Worm (Caenorhabditis elegans) whole organism, young adult: ENCODE results near the gene M01A8.1.

ENCODE experiments used
- B0035.1 ChIP-seq: sonication (generic microtip); optimal IDR thresholded peaks from 2 replicates; lab custom pipeline; 2016; ENCODE audit warnings: missing genetic modification characterization, mild to moderate bottlenecking, missing compliant biosample characterization, missing genotype, missing genetic modification reagents
- C06A6.2 ChIP-seq: fragments of 200-800 bp; sonication (Bioruptor generic); conservative IDR thresholded peaks from 2 replicates; pipeline ENCODE4 v1.3.6; 2022; ENCODE audit warnings: missing genetic modification characterization, missing compliant biosample characterization
- F22D6.2 ChIP-seq: sonication (generic microtip); optimal IDR thresholded peaks from 2 replicates; lab custom pipeline; 2016; ENCODE audit warnings: mild to moderate bottlenecking, missing genetic modification characterization, missing compliant biosample characterization
- F33H1.4 ChIP-seq: fragments of 200-800 bp; sonication (Bioruptor generic); IDR thresholded peaks from 2 replicates; pipeline ENCODE4 v1.3.6; 2022; ENCODE audit warnings: missing genetic modification reagents, missing genetic modification characterization, missing compliant biosample characterization
- F55B11.4 ChIP-seq: sonication (generic microtip); optimal IDR thresholded peaks from 2 replicates; lab custom pipeline; 2016; ENCODE audit warnings: missing compliant biosample characterization, missing genetic modification characterization, borderline replicate concordance; ENCODE audit not compliant: insufficient read depth
- F57A8.1 ChIP-seq: fragments of 200-800 bp; sonication (Bioruptor generic); optimal IDR thresholded peaks from 2 replicates; lab custom pipeline; 2018; ENCODE audit warnings: mild to moderate bottlenecking, missing genetic modification characterization, moderate library complexity, missing compliant biosample characterization
- T26A5.8 ChIP-seq: sonication (generic microtip); optimal IDR thresholded peaks from 2 replicates; lab custom pipeline; 2016; ENCODE audit warnings: missing genetic modification characterization, missing compliant biosample characterization
- Y56A3A.18 ChIP-seq: fragments of 200-800 bp; sonication (Bioruptor generic); IDR thresholded peaks from 2 replicates; pipeline ENCODE4 v1.3.6; 2022; ENCODE audit warnings: missing genetic modification reagents, missing genetic modification characterization, missing compliant biosample characterization
- Y95B8A.8 ChIP-seq: fragments of 200-800 bp; sonication (Bioruptor generic); IDR thresholded peaks from 2 replicates; pipeline ENCODE4 v1.3.6; 2022; ENCODE audit warnings: missing genetic modification reagents, missing genetic modification characterization, missing compliant biosample characterization
- aptf-2 ChIP-seq: fragments of 200-800 bp; sonication (Bioruptor generic); conservative IDR thresholded peaks from 2 replicates; pipeline ENCODE4 v1.3.6; 2022; ENCODE audit warnings: missing genetic modification reagents, missing genetic modification characterization, missing compliant biosample characterization
- aptf-3 ChIP-seq: fragments of 200-800 bp; sonication (Bioruptor generic); IDR thresholded peaks from 2 replicates; pipeline ENCODE4 v1.3.6; 2022; ENCODE audit warnings: missing genetic modification characterization, missing compliant biosample characterization
- atf-7 ChIP-seq: sonication (generic microtip); optimal IDR thresholded peaks from 2 replicates; lab custom pipeline; 2017; ENCODE audit warnings: mild to moderate bottlenecking, missing genetic modification characterization, missing compliant biosample characterization
- attf-6 ChIP-seq: fragments of 200-800 bp; sonication (Bioruptor generic); IDR thresholded peaks from 2 replicates; pipeline ENCODE4 v1.3.6; 2022; ENCODE audit warnings: missing genetic modification reagents, missing genetic modification characterization, missing compliant biosample characterization
- bed-1 ChIP-seq: fragments of 200-800 bp; sonication (Bioruptor generic); IDR thresholded peaks from 2 replicates; pipeline ENCODE4 v1.3.6; 2022; ENCODE audit warnings: missing genetic modification reagents, missing genetic modification characterization, missing compliant biosample characterization
- bed-2 ChIP-seq: fragments of 200-800 bp; sonication (Bioruptor generic); IDR thresholded peaks from 2 replicates; pipeline ENCODE4 v1.3.6; 2022; ENCODE audit warnings: missing genetic modification reagents, missing genetic modification characterization, missing compliant biosample characterization
- ccch-3 ChIP-seq: fragments of 200-800 bp; sonication (Bioruptor generic); optimal IDR thresholded peaks from 2 replicates; lab custom pipeline; 2018; ENCODE audit warnings: mild to moderate bottlenecking, missing genetic modification characterization, missing compliant biosample characterization
- ceh-27 ChIP-seq: fragments of 200-800 bp; sonication (Bioruptor generic); optimal IDR thresholded peaks from 2 replicates; lab custom pipeline; 2018; ENCODE audit warnings: mild to moderate bottlenecking, missing genetic modification characterization, moderate library complexity, missing compliant biosample characterization
- die-1 ChIP-seq: sonication (generic microtip); optimal IDR thresholded peaks from 2 replicates; lab custom pipeline; 2016; ENCODE audit warnings: missing genotype, mild to moderate bottlenecking, missing genetic modification characterization, missing compliant biosample characterization
- efl-1 ChIP-seq: fragments of 150-350 bp; optimal IDR thresholded peaks from 2 replicates; lab custom pipeline; 2014; ENCODE audit warnings: missing biosample characterization, missing genetic modification reagents, missing genetic modification characterization
- egl-18 ChIP-seq: fragments of 200-800 bp; sonication (Bioruptor generic); IDR thresholded peaks from 2 replicates; pipeline ENCODE4 v1.3.6; 2022; ENCODE audit warnings: missing genetic modification reagents, missing genetic modification characterization, missing compliant biosample characterization
- ekl-4 ChIP-seq: fragments of 200-800 bp; sonication (Bioruptor generic); IDR thresholded peaks from 2 replicates; pipeline ENCODE4 v1.3.6; 2022; ENCODE audit warnings: missing genetic modification reagents, missing genetic modification characterization, missing compliant biosample characterization
- hlh-26 ChIP-seq: fragments of 200-800 bp; sonication (Bioruptor generic); conservative IDR thresholded peaks from 2 replicates; pipeline ENCODE4 v1.3.6; 2022; ENCODE audit warnings: missing genetic modification reagents, missing genetic modification characterization, missing compliant biosample characterization
- hmg-1.2 ChIP-seq: fragments of 200-800 bp; sonication (Bioruptor generic); IDR thresholded peaks from 2 replicates; pipeline ENCODE4 v1.3.6; 2022; ENCODE audit warnings: missing genetic modification reagents, missing genetic modification characterization, missing compliant biosample characterization
- hsf-1 ChIP-seq: fragments of 200-800 bp; sonication (Bioruptor generic); IDR thresholded peaks from 2 replicates; pipeline ENCODE4 v1.3.6; 2022; ENCODE audit warnings: missing genetic modification reagents, missing genetic modification characterization, missing compliant biosample characterization
- lin-26 ChIP-seq: fragments of 200-800 bp; sonication (Bioruptor generic); IDR thresholded peaks from 2 replicates; pipeline ENCODE4 v1.3.6; 2022; ENCODE audit warnings: missing genetic modification reagents, missing genetic modification characterization, missing compliant biosample characterization
- madf-6 ChIP-seq: fragments of 200-800 bp; sonication (Bioruptor generic); IDR thresholded peaks from 2 replicates; pipeline ENCODE4 v1.3.6; 2022; ENCODE audit warnings: missing genetic modification reagents, missing genetic modification characterization, missing compliant biosample characterization
- mcd-1 ChIP-seq: fragments of 200-800 bp; sonication (Bioruptor generic); IDR thresholded peaks from 2 replicates; pipeline ENCODE4 v1.3.6; 2022; ENCODE audit warnings: missing genetic modification reagents, missing genetic modification characterization, missing compliant biosample characterization
- mel-28 ChIP-seq: sonication (generic microtip); optimal IDR thresholded peaks from 2 replicates; lab custom pipeline; 2016; ENCODE audit warnings: borderline replicate concordance, mild to moderate bottlenecking, missing genetic modification characterization, missing compliant biosample characterization
- nfyb-1 ChIP-seq: fragments of 200-800 bp; sonication (Bioruptor generic); IDR thresholded peaks from 2 replicates; pipeline ENCODE4 v1.3.6; 2022; ENCODE audit warnings: missing genetic modification reagents, missing genetic modification characterization, missing compliant biosample characterization
- nhr-27 ChIP-seq: fragments of 200-800 bp; sonication (Bioruptor generic); optimal IDR thresholded peaks from 2 replicates; lab custom pipeline; 2018; ENCODE audit warnings: mild to moderate bottlenecking, missing genetic modification characterization, moderate library complexity, missing compliant biosample characterization
- nhr-80 ChIP-seq: sonication (generic microtip); optimal IDR thresholded peaks from 2 replicates; lab custom pipeline; 2016; ENCODE audit warnings: missing genetic modification characterization, missing compliant biosample characterization
- pbrm-1 ChIP-seq: fragments of 200-800 bp; sonication (Bioruptor generic); IDR thresholded peaks from 2 replicates; pipeline ENCODE4 v1.3.6; 2022; ENCODE audit warnings: missing genetic modification reagents, missing genetic modification characterization, missing compliant biosample characterization
- rcor-1 ChIP-seq: fragments of 200-800 bp; sonication (Bioruptor generic); IDR thresholded peaks from 2 replicates; pipeline ENCODE4 v1.3.6; 2022; ENCODE audit warnings: missing genetic modification reagents, missing genetic modification characterization, missing compliant biosample characterization
- sdz-38 ChIP-seq: sonication (generic microtip); optimal IDR thresholded peaks from 2 replicates; lab custom pipeline; 2016; ENCODE audit warnings: missing genotype, missing genetic modification characterization, missing compliant biosample characterization
- ztf-18 ChIP-seq: sonication (generic microtip); optimal IDR thresholded peaks from 2 replicates; lab custom pipeline; 2016; ENCODE audit warnings: missing genotype, mild to moderate bottlenecking, missing genetic modification characterization, missing compliant biosample characterization
- ztf-25 ChIP-seq: fragments of 200-800 bp; sonication (Bioruptor generic); IDR thresholded peaks from 2 replicates; pipeline ENCODE4 v1.3.6; 2022; ENCODE audit warnings: missing genetic modification reagents, missing genetic modification characterization, missing compliant biosample characterization
- ztf-26 ChIP-seq: sonication (generic microtip); optimal IDR thresholded peaks from 2 replicates; lab custom pipeline; 2017; ENCODE audit warnings: missing genetic modification characterization, missing compliant biosample characterization
- ztf-28 ChIP-seq: fragments of 200-800 bp; sonication (Bioruptor generic); IDR thresholded peaks from 2 replicates; pipeline ENCODE4 v1.3.6; 2022; ENCODE audit warnings: missing genetic modification reagents, missing genetic modification characterization, missing compliant biosample characterization
- ztf-6 ChIP-seq: fragments of 200-800 bp; sonication (Bioruptor generic); IDR thresholded peaks from 2 replicates; pipeline ENCODE4 v1.3.6; 2022; ENCODE audit warnings: missing genetic modification reagents, missing genetic modification characterization, missing compliant biosample characterization

The M01A8.1 gene

ce11 chrIII:9297345-9297744 is 40.3 kb downstream of the M01A8.1 start, which contains the start of gene K01B6.4:
K01B6.4 (minus strand) TSS chrIII:9297445.
- TF ChIP-seq ccch-3 (GFP tag; lab: Kevin White, UChicago) (no peak), nhr-80 (tag; lab: Kevin White, UChicago) (no peak), mcd-1 (GFP tag; lab: Robert Waterston, UW) (no peak), hsf-1 (GFP tag; lab: Robert Waterston, UW) (no peak)

ce11 chrIII:9299116-9299515 is 42.1 kb downstream of the M01A8.1 start:
- TF ChIP-seq Y95B8A.8 (GFP tag; lab: Robert Waterston, UW) (no peak), hsf-1 (GFP tag; lab: Robert Waterston, UW) (no peak), hlh-26 (GFP tag; lab: Robert Waterston, UW) (no peak), nfyb-1 (GFP tag; lab: Robert Waterston, UW) (no peak), aptf-3 (GFP tag; lab: Robert Waterston, UW) (no peak), F57A8.1 (GFP tag; lab: Kevin White, UChicago) (no peak), lin-26 (no peak), mel-28 (tag; lab: Kevin White, UChicago) (no peak), ztf-25 (no peak), ekl-4 (GFP tag; lab: Robert Waterston, UW) (no peak), bed-2 (GFP tag; lab: Robert Waterston, UW) (no peak), attf-6 (no peak), egl-18 (GFP tag; lab: Robert Waterston, UW) (no peak), ztf-18 (tag; lab: Kevin White, UChicago) (no peak), ztf-26 (tag; lab: Kevin White, UChicago) (no peak)
- TF ChIP-seq, all 124 proteins: peak for 0

ce11 chrIII:9299919-9300318 is 42.9 kb downstream of the M01A8.1 start, which contains the start of gene K01B6.3:
K01B6.3 (plus strand) TSS chrIII:9300219.
- no peak for TF ChIP-seq Y56A3A.18
- TF ChIP-seq hsf-1 (GFP tag; lab: Robert Waterston, UW), result no peak
- TF ChIP-seq die-1 (tag; lab: Kevin White, UChicago), result no peak
- TF ChIP-seq, all 124 proteins: peak for 0

ce11 chrIII:9300670-9301069 is 43.6 kb downstream of the M01A8.1 start:
- TF ChIP-seq nhr-27 (tag; lab: Kevin White, UChicago) (no peak), ztf-6 (GFP tag; lab: Robert Waterston, UW) (no peak), atf-7 (no peak), bed-1 (GFP tag; lab: Robert Waterston, UW) (no peak), F33H1.4 (GFP tag; lab: Robert Waterston, UW) (no peak), ceh-27 (GFP tag; lab: Kevin White, UChicago) (no peak), rcor-1 (GFP tag; lab: Robert Waterston, UW) (no peak), hmg-1.2 (GFP tag; lab: Robert Waterston, UW) (no peak), efl-1 (GFP tag; lab: Kevin White, UChicago) (no peak), F55B11.4 (no peak), pbrm-1 (GFP tag; lab: Robert Waterston, UW) (no peak), sdz-38 (tag; lab: Kevin White, UChicago) (no peak), F22D6.2 (tag; lab: Kevin White, UChicago) (no peak), aptf-2 (no peak), B0035.1 (tag; lab: Kevin White, UChicago) (no peak), egl-18 (GFP tag; lab: Robert Waterston, UW) (no peak), madf-6 (GFP tag; lab: Robert Waterston, UW) (no peak), C06A6.2 (no peak), ztf-28 (no peak), T26A5.8 (tag; lab: Kevin White, UChicago) (no peak)
- TF ChIP-seq, all 124 proteins: peak for 0
